Worm (Caenorhabditis elegans): ENCODE data around the gene tag-191.

DNA sequence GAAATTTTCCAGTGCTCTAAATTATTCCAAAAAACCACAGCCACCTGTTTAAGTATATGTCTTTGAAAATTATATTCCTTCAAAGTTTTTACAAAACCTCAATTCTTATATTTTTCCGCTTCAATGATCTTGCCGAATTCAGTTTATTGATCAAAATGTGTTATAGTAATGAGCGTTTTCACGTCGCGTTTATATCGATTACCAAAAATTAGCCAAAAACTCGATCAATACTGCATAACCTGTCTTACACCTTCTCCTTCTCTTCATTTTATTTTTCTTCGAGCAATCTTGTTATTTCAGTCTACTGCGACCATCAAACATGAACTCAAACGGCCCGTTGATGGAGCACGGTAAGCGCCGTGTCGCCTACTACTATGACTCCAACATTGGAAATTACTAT lies 11.1 kb downstream of the tag-191 start, which contains the start of gene hda-1:
- TF ChIP-seq ama-1 (optimal IDR thresholded peaks at IDR 0.05) (no peak), ets-7 (tag; optimal IDR thresholded peaks at IDR 0.05) (no peak), ceh-36 (tag; optimal IDR thresholded peaks at IDR 0.05) (no peak), pes-1 (GFP tag; IDR thresholded peaks at IDR 0.05) (no peak)
